Fruit fly (Drosophila melanogaster) whole organism, prepupa: ENCODE measurements around the gene ras.

ENCODE experiments used
- Blimp-1 ChIP-seq: fragments of 200-800 bp; sonication (Bioruptor generic); optimal IDR thresholded peaks from 3 replicates; lab custom pipeline; 2017; ENCODE audit warnings: missing biosample characterization, missing genetic modification characterization, mild to moderate bottlenecking, moderate library complexity, missing genetic modification reagents
- CG10631 ChIP-seq: fragments of 200-800 bp; sonication (Bioruptor generic); optimal IDR thresholded peaks from 2 replicates; lab custom pipeline; 2016; ENCODE audit warnings: missing biosample characterization, missing genetic modification characterization
- CG10669 ChIP-seq: fragments of 200-800 bp; sonication (Bioruptor generic); optimal IDR thresholded peaks from 3 replicates; lab custom pipeline; 2018; ENCODE audit warnings: missing biosample characterization, mild to moderate bottlenecking, missing genetic modification characterization, moderate library complexity
- CG11294 ChIP-seq: fragments of 200-800 bp; sonication (Bioruptor generic); IDR thresholded peaks from 2 replicates; pipeline ENCODE4 v1.3.6; 2022; ENCODE audit warnings: missing biosample characterization, missing genetic modification characterization
- CG11762 ChIP-seq: fragments of 200-800 bp; sonication (Bioruptor generic); optimal IDR thresholded peaks from 3 replicates; lab custom pipeline; 2016; ENCODE audit warnings: missing biosample characterization, missing genetic modification characterization; ENCODE audit not compliant: insufficient read depth
- CG1621 ChIP-seq: fragments of 200-800 bp; sonication (Bioruptor generic); optimal IDR thresholded peaks from 3 replicates; lab custom pipeline; 2018; ENCODE audit warnings: missing biosample characterization, mild to moderate bottlenecking, missing genetic modification characterization
- CG16779 ChIP-seq: fragments of 200-800 bp; sonication (Bioruptor generic); optimal IDR thresholded peaks from 3 replicates; lab custom pipeline; 2017; ENCODE audit warnings: missing biosample characterization, mild to moderate bottlenecking, missing genetic modification characterization
- CG3032 ChIP-seq: fragments of 200-800 bp; optimal IDR thresholded peaks from 2 replicates; lab custom pipeline; 2019; ENCODE audit warnings: missing biosample characterization, mild to moderate bottlenecking, missing genetic modification characterization, moderate library complexity
- CG31627 ChIP-seq: fragments of 200-800 bp; sonication (Bioruptor generic); optimal IDR thresholded peaks from 3 replicates; lab custom pipeline; 2016; ENCODE audit warnings: missing biosample characterization, missing genetic modification characterization
- CG32006 ChIP-seq: fragments of 200-800 bp; sonication (Bioruptor generic); optimal IDR thresholded peaks from 3 replicates; lab custom pipeline; 2017; ENCODE audit warnings: missing biosample characterization, mild to moderate bottlenecking, missing genetic modification characterization
- CG4318 ChIP-seq: fragments of 200-800 bp; sonication (Bioruptor generic); optimal IDR thresholded peaks from 3 replicates; lab custom pipeline; 2017; ENCODE audit warnings: missing biosample characterization, mild to moderate bottlenecking, missing genetic modification characterization
- CG6276 ChIP-seq: fragments of 200-800 bp; sonication (Bioruptor generic); optimal IDR thresholded peaks from 2 replicates; lab custom pipeline; 2017; ENCODE audit warnings: missing biosample characterization, mild to moderate bottlenecking, missing genetic modification characterization
- CG8119 ChIP-seq: fragments of 200-800 bp; sonication (Bioruptor generic); IDR thresholded peaks from 3 replicates; pipeline ENCODE4 v1.3.6; 2022; ENCODE audit warnings: missing biosample characterization, missing genetic modification characterization
- CG8319 ChIP-seq: fragments of 200-800 bp; sonication (Bioruptor generic); optimal IDR thresholded peaks from 3 replicates; lab custom pipeline; 2016; ENCODE audit warnings: missing biosample characterization, missing genetic modification characterization
- CG8632 ChIP-seq: fragments of 200-800 bp; sonication (Bioruptor generic); optimal IDR thresholded peaks from 3 replicates; lab custom pipeline; 2016; ENCODE audit warnings: missing biosample characterization, missing genetic modification characterization
- CG9139 ChIP-seq: fragments of 200-800 bp; sonication (Bioruptor generic); optimal IDR thresholded peaks from 3 replicates; lab custom pipeline; 2017; ENCODE audit warnings: missing biosample characterization, mild to moderate bottlenecking, missing genetic modification characterization
- Eip75B ChIP-seq: fragments of 200-800 bp; sonication (Bioruptor generic); optimal IDR thresholded peaks from 3 replicates; lab custom pipeline; 2016; ENCODE audit warnings: missing biosample characterization, missing genetic modification characterization
- Eip78C ChIP-seq: fragments of 200-800 bp; sonication (Bioruptor generic); peaks from one replicate; lab custom pipeline; 2016; ENCODE audit warnings: missing biosample characterization, missing genetic modification characterization
- Ets21C ChIP-seq: fragments of 200-800 bp; sonication (Bioruptor generic); optimal IDR thresholded peaks from 3 replicates; lab custom pipeline; 2016; ENCODE audit warnings: missing biosample characterization, missing genetic modification characterization
- Ets96B ChIP-seq: fragments of 200-800 bp; optimal IDR thresholded peaks from 2 replicates; lab custom pipeline; 2019; ENCODE audit warnings: missing biosample characterization, mild to moderate bottlenecking, missing genetic modification characterization, moderate library complexity
- Hr38 ChIP-seq: sonication (Bioruptor generic); optimal IDR thresholded peaks from 2 replicates; lab custom pipeline; 2016; ENCODE audit warnings: missing biosample characterization, missing genetic modification characterization
- Hr39 ChIP-seq: fragments of 200-800 bp; sonication (Bioruptor generic); optimal IDR thresholded peaks from 2 replicates; lab custom pipeline; 2016; ENCODE audit warnings: missing biosample characterization, missing genetic modification characterization
- Lpt ChIP-seq: fragments of 200-800 bp; sonication (Bioruptor generic); optimal IDR thresholded peaks from 3 replicates; lab custom pipeline; 2016; ENCODE audit warnings: missing biosample characterization, missing genetic modification characterization
- Met ChIP-seq: fragments of 200-800 bp; sonication (Bioruptor generic); optimal IDR thresholded peaks from 3 replicates; lab custom pipeline; 2016; ENCODE audit warnings: missing biosample characterization, missing genetic modification characterization
- OdsH ChIP-seq: fragments of 200-800 bp; sonication (Bioruptor generic); optimal IDR thresholded peaks from 3 replicates; lab custom pipeline; 2016; ENCODE audit warnings: missing biosample characterization, missing genetic modification characterization
- Smox ChIP-seq: fragments of 200-800 bp; sonication (Bioruptor generic); optimal IDR thresholded peaks from 3 replicates; lab custom pipeline; 2016; ENCODE audit warnings: missing biosample characterization, missing genetic modification characterization
- Sox102F ChIP-seq: fragments of 200-800 bp; sonication (Bioruptor generic); optimal IDR thresholded peaks from 2 replicates; lab custom pipeline; 2016; ENCODE audit warnings: missing biosample characterization, mild to moderate bottlenecking, missing genetic modification characterization
- Sox14 ChIP-seq: fragments of 200-800 bp; sonication (Bioruptor generic); optimal IDR thresholded peaks from 3 replicates; lab custom pipeline; 2016; ENCODE audit warnings: missing biosample characterization, missing genetic modification characterization
- Sox15 ChIP-seq: fragments of 200-800 bp; sonication (Bioruptor generic); optimal IDR thresholded peaks from 3 replicates; lab custom pipeline; 2016; ENCODE audit warnings: missing biosample characterization, missing genetic modification characterization
- achi ChIP-seq: fragments of 200-800 bp; sonication (Bioruptor generic); optimal IDR thresholded peaks from 3 replicates; lab custom pipeline; 2016; ENCODE audit warnings: missing biosample characterization, missing genetic modification characterization
- cyc ChIP-seq: fragments of 200-800 bp; sonication (Bioruptor generic); optimal IDR thresholded peaks from 3 replicates; lab custom pipeline; 2016; ENCODE audit warnings: missing biosample characterization, missing genetic modification characterization
- dac ChIP-seq: fragments of 200-800 bp; sonication (Bioruptor generic); optimal IDR thresholded peaks from 2 replicates; lab custom pipeline; 2017; ENCODE audit warnings: missing biosample characterization, mild to moderate bottlenecking, missing genetic modification characterization
- dsx ChIP-seq: fragments of 200-800 bp; optimal IDR thresholded peaks from 3 replicates; lab custom pipeline; 2019; ENCODE audit warnings: missing biosample characterization, mild to moderate bottlenecking, missing genetic modification characterization, moderate library complexity; ENCODE audit not compliant: poor library complexity, severe bottlenecking
- esn ChIP-seq: fragments of 200-800 bp; sonication (Bioruptor generic); optimal IDR thresholded peaks from 2 replicates; lab custom pipeline; 2016; ENCODE audit warnings: missing biosample characterization, mild to moderate bottlenecking, missing genetic modification characterization, moderate library complexity
- fd59A ChIP-seq: fragments of 200-800 bp; sonication (Bioruptor generic); optimal IDR thresholded peaks from 2 replicates; lab custom pipeline; 2017; ENCODE audit warnings: missing biosample characterization, mild to moderate bottlenecking, missing genetic modification characterization, missing genetic modification reagents
- fkh ChIP-seq: fragments of 200-800 bp; sonication (Bioruptor generic); optimal IDR thresholded peaks from 3 replicates; lab custom pipeline; 2017; ENCODE audit warnings: missing biosample characterization, mild to moderate bottlenecking, missing genetic modification characterization, moderate library complexity
- lz ChIP-seq: fragments of 200-800 bp; sonication (Bioruptor generic); optimal IDR thresholded peaks from 3 replicates; lab custom pipeline; 2016; ENCODE audit warnings: missing biosample characterization, missing genetic modification characterization
- net ChIP-seq: fragments of 200-800 bp; sonication (Bioruptor generic); optimal IDR thresholded peaks from 3 replicates; lab custom pipeline; 2016; ENCODE audit warnings: missing biosample characterization, missing genetic modification characterization
- pdm3 ChIP-seq: fragments of 200-800 bp; sonication (Bioruptor generic); optimal IDR thresholded peaks from 3 replicates; lab custom pipeline; 2016; ENCODE audit warnings: missing biosample characterization, missing genetic modification characterization
- spab ChIP-seq: fragments of 200-800 bp; sonication (Bioruptor generic); optimal IDR thresholded peaks from 2 replicates; lab custom pipeline; 2017; ENCODE audit warnings: missing biosample characterization, mild to moderate bottlenecking, missing genetic modification characterization, missing genetic modification reagents
- ss ChIP-seq, 2 experiments: fragments of 200-800 bp; sonication (Bioruptor generic); optimal IDR thresholded peaks; 2 replicates in 1 of 2; 3 replicates in 1 of 2; lab custom pipeline; 2017 to 2018; ENCODE audit warnings: mild to moderate bottlenecking in 2 of 2, missing biosample characterization in 2 of 2, missing genetic modification characterization in 2 of 2, moderate library complexity in 1 of 2
- svp ChIP-seq: fragments of 200-800 bp; sonication (Bioruptor generic); peaks from one replicate; lab custom pipeline; 2016; ENCODE audit warnings: missing biosample characterization, missing genetic modification characterization
- topi ChIP-seq: fragments of 200-800 bp; sonication (Bioruptor generic); optimal IDR thresholded peaks from 3 replicates; lab custom pipeline; 2016; ENCODE audit warnings: missing biosample characterization, missing genetic modification characterization

The ras gene

DNA sequence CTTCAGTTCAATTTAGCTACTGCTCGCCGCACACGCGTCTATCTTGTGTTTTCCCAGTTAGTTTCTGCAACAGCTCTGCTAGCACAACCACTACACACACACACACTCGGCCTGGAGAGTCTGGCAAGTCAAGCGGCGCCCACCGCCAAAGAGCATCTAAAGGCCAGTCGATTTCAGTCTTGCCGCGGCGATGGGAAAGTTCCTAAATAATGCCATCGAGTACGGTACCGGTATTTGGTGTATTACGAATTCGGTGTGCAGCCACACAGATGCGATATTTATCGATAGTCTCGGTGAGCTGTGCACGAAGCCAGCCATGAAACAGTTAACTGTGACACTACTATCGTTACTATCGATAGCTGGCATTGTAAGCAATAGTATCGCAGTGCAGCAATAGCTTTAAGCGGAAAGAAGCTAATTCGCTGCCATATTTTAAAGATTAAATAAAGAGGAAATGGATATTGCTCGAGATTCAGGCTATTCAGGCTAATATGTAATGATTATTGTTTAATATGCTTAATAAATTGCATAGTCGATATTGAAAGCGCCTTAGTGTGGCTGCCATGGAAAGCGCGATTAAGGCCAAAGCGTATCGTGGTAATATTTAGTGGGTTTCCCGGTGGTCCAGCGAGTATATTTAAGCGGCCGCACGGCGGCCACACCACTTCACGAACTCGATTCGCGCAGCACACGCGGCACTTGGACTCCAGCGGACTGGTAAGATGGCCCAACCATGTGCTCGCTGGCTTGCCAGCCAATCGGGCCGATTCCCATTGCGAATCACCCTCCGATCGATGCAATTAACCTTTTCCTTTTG, 679 bp downstream of the ras start, which contains the start of gene stx (continued):
- TF ChIP-seq CG8319 (GFP tag; lab: Kevin White, UChicago) (no peak), Eip78C (peak; percentile 36), achi (no peak), CG3032 (tag; lab: Kevin White, UChicago) (no peak), Sox14 (GFP tag; lab: Kevin White, UChicago) (peak; percentile 30), CG10669 (no peak), Ets96B (tag; lab: Kevin White, UChicago) (no peak), CG8632 (GFP tag; lab: Kevin White, UChicago) (no peak), Eip75B (GFP tag; lab: Kevin White, UChicago) (no peak), Lpt (no peak), esn (peak; percentile 28), OdsH (no peak), CG11762 (GFP tag; lab: Kevin White, UChicago) (no peak), Hr39 (GFP tag; lab: Kevin White, UChicago) (no peak), fkh (GFP tag; lab: Kevin White, UChicago) (peak; percentile 3), CG10631 (GFP tag; lab: Kevin White, UChicago) (no peak), dac (no peak), Smox (GFP tag; lab: Kevin White, UChicago) (no peak), CG8119 (GFP tag; lab: Robert Waterston, UW) (0 out of 3 replicates have a peak, but pooled peaks have one; percentile 13), CG1621 (tag; lab: Kevin White, UChicago) (peak; percentile 14), CG31627 (GFP tag; lab: Kevin White, UChicago) (no peak), Hr38 (no peak), CG6276 (GFP tag; lab: Kevin White, UChicago) (no peak), Sox15 (GFP tag; lab: Kevin White, UChicago) (no peak), cyc (GFP tag; lab: Kevin White, UChicago) (no peak), CG11294 (GFP tag; lab: Robert Waterston, UW) (no peak), spab (no peak), ss (GFP tag; optimal IDR thresholded peaks at IDR 0.05; lab: Kevin White, UChicago) (peak in 1 of 2 experiments; percentile 31), CG16779 (tag; lab: Kevin White, UChicago) (peak; percentile 31), topi (GFP tag; lab: Kevin White, UChicago) (no peak), Blimp-1 (GFP tag; lab: Kevin White, UChicago) (no peak), net (no peak), dsx (no peak), pdm3 (no peak), lz (GFP tag; lab: Kevin White, UChicago) (no peak), CG32006 (no peak), Sox102F (GFP tag; lab: Kevin White, UChicago) (no peak), Met (GFP tag; lab: Kevin White, UChicago) (no peak)
- TF ChIP-seq, all 60 proteins: peak for 17

dm6 chrX:10745590-10745953, 1.3 kb downstream of the ras start:
- no peak for TF ChIP-seq CG6276 (GFP tag; lab: Kevin White, UChicago)
- TF ChIP-seq svp (GFP tag; lab: Kevin White, UChicago): peak; percentile 75

DNA sequence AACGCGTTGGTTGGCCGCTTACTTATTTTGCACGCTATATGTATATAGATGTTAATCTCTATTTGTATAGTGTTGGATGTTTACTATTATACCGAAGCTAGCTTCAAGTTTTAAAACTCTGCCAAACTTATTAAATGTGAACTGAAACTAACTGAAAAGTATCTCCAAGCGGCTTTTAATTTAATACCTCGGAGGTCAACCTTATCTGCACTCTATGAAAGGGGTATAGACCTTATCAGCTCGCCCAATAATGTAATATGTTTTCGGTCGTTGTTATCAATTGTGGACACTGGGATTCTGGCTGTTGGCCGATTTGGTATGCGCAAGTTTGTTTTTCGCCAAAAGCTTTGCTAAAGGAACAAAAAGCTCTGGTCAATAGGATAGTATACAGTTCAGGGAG, 4.3 kb downstream of the ras start:
- TF ChIP-seq cyc (GFP tag; lab: Kevin White, UChicago) (no peak), CG8119 (GFP tag; lab: Robert Waterston, UW) (no peak), CG11294 (GFP tag; lab: Robert Waterston, UW) (no peak), CG4318 (GFP tag; lab: Kevin White, UChicago) (no peak), ss (GFP tag; optimal IDR thresholded peaks at IDR 0.05; lab: Kevin White, UChicago) (no peak), Hr39 (GFP tag; lab: Kevin White, UChicago) (no peak), fkh (GFP tag; lab: Kevin White, UChicago) (peak; percentile 1), pdm3 (no peak), fd59A (GFP tag; lab: Kevin White, UChicago) (no peak), Ets21C (GFP tag; lab: Kevin White, UChicago) (no peak), svp (GFP tag; lab: Kevin White, UChicago) (peak; percentile 76), CG9139 (GFP tag; lab: Kevin White, UChicago) (no peak), CG6276 (GFP tag; lab: Kevin White, UChicago) (no peak), CG32006 (no peak), spab (no peak), CG16779 (tag; lab: Kevin White, UChicago) (no peak)
